Fruit fly (Drosophila melanogaster) whole organism, embryonic: ENCODE results near the gene CG10598.

Experiments
- CG6683 ChIP-seq: fragments of 200-800 bp; sonication (Bioruptor generic); optimal IDR thresholded peaks from 2 replicates; lab custom pipeline; 2017; ENCODE audit warnings: missing biosample characterization, mild to moderate bottlenecking, missing genetic modification characterization, missing genetic modification reagents
- CrebB ChIP-seq: fragments of 200-800 bp; sonication (Bioruptor generic); optimal IDR thresholded peaks from 3 replicates; lab custom pipeline; 2018; ENCODE audit warnings: missing biosample characterization, mild to moderate bottlenecking, missing genetic modification characterization
- Gug ChIP-seq: fragments of 200-800 bp; sonication (Bioruptor generic); IDR thresholded peaks from 4 replicates; pipeline ENCODE4 v1.3.6; 2022; ENCODE audit warnings: missing biosample characterization, missing genetic modification characterization
- insv ChIP-seq, 2 experiments: fragments of 200-800 bp; sonication (Bioruptor generic); optimal IDR thresholded peaks; 3 replicates each; lab custom pipeline; 2016 to 2018; ENCODE audit warnings: missing biosample characterization in 2 of 2, missing genetic modification characterization in 2 of 2
- lola ChIP-seq, 3 experiments: fragments of >200 bp in 2 of 3; fragments of 200-800 bp in 1 of 3; sonication (Bioruptor generic) in 1 of 3; optimal IDR thresholded peaks; 2 replicates each; lab custom pipeline; 2017 to 2019; ENCODE audit warnings: missing biosample characterization in 3 of 3, missing genetic modification characterization in 3 of 3, mild to moderate bottlenecking in 1 of 3, moderate library complexity in 1 of 3

dm6 chrX:17218232-17218951 is 8.3 kb downstream of the CG10598 start, which contains the start of gene CG12998:
- no peak for TF ChIP-seq Gug (GFP tag; lab: Robert Waterston, UW)
- no peak for TF ChIP-seq CrebB (tag; lab: Kevin White, UChicago)
- TF ChIP-seq lola (GFP tag; optimal IDR thresholded peaks at IDR 0.05; lab: Kevin White, UChicago), result no peak
- TF ChIP-seq CG6683 (GFP tag; lab: Kevin White, UChicago), result no peak
- no peak for TF ChIP-seq insv (GFP tag; optimal IDR thresholded peaks at IDR 0.05; lab: Kevin White, UChicago)
